Fruit fly (Drosophila melanogaster) whole organism, embryonic: Measurements from ENCODE around the gene Jhbp2.

Experiments
- Adf1 ChIP-seq: fragments of 200-800 bp; sonication (Bioruptor generic); IDR thresholded peaks from 2 replicates; pipeline ENCODE4 v1.3.6; 2022; ENCODE audit warnings: missing biosample characterization, missing genetic modification characterization
- Awh ChIP-seq: fragments of 200-800 bp; sonication (Bioruptor generic); IDR thresholded peaks from 2 replicates; pipeline ENCODE4, ENCODE4 v1.3.6; 2022; ENCODE audit warnings: missing biosample characterization, missing genetic modification characterization
- CG10267 ChIP-seq: fragments of 200-800 bp; sonication (Bioruptor generic); optimal IDR thresholded peaks from 2 replicates; lab custom pipeline; 2018; ENCODE audit warnings: missing biosample characterization, mild to moderate bottlenecking, missing genetic modification characterization, moderate library complexity
- CG10462 ChIP-seq: fragments of 200-800 bp; sonication (Bioruptor generic); optimal IDR thresholded peaks from 2 replicates; lab custom pipeline; 2016; ENCODE audit warnings: missing biosample characterization, missing genetic modification characterization
- CG11398 ChIP-seq: fragments of 200-800 bp; sonication (Bioruptor generic); optimal IDR thresholded peaks from 2 replicates; lab custom pipeline; 2016; ENCODE audit warnings: missing biosample characterization, missing genetic modification characterization
- CG11696 ChIP-seq: fragments of 200-800 bp; sonication (Bioruptor generic); IDR thresholded peaks from 2 replicates; pipeline ENCODE4 v1.3.6; 2022; ENCODE audit warnings: missing biosample characterization, missing genetic modification characterization
- CG12104 ChIP-seq: fragments of 200-800 bp; sonication (Bioruptor generic); optimal IDR thresholded peaks from 3 replicates; lab custom pipeline; 2016; ENCODE audit warnings: missing biosample characterization, missing genetic modification characterization
- CG12219 ChIP-seq: fragments of 200-800 bp; sonication (Bioruptor generic); optimal IDR thresholded peaks from 3 replicates; lab custom pipeline; 2018; ENCODE audit warnings: missing biosample characterization, mild to moderate bottlenecking, missing genetic modification characterization
- CG13894 ChIP-seq: fragments of 200-800 bp; sonication (Bioruptor generic); optimal IDR thresholded peaks from 3 replicates; lab custom pipeline; 2018; ENCODE audit warnings: missing biosample characterization, mild to moderate bottlenecking, missing genetic modification characterization, moderate library complexity
- CG15269 ChIP-seq: fragments of 200-800 bp; sonication (Bioruptor generic); optimal IDR thresholded peaks from 2 replicates; lab custom pipeline; 2018; ENCODE audit warnings: missing biosample characterization, mild to moderate bottlenecking, missing genetic modification characterization, moderate library complexity
- CG15696 ChIP-seq: fragments of 200-800 bp; sonication (Bioruptor generic); optimal IDR thresholded peaks from 2 replicates; lab custom pipeline; 2019; ENCODE audit warnings: missing biosample characterization, mild to moderate bottlenecking, missing genetic modification characterization, moderate library complexity
- CG17328 ChIP-seq: fragments of 200-800 bp; sonication (Bioruptor generic); IDR thresholded peaks from 2 replicates; pipeline ENCODE4 v1.3.6; 2022; ENCODE audit warnings: missing biosample characterization, missing genetic modification characterization
- CG17361 ChIP-seq: fragments of 200-800 bp; sonication (Bioruptor generic); IDR thresholded peaks from 3 replicates; pipeline ENCODE4 v1.3.6; 2022; ENCODE audit warnings: missing biosample characterization, missing genetic modification characterization
- CG17385 ChIP-seq: fragments of 200-800 bp; sonication (Bioruptor generic); optimal IDR thresholded peaks from 3 replicates; lab custom pipeline; 2018; ENCODE audit warnings: missing biosample characterization, mild to moderate bottlenecking, missing genetic modification characterization
- CG2712 ChIP-seq: fragments of 200-800 bp; optimal IDR thresholded peaks from 3 replicates; lab custom pipeline; 2019; ENCODE audit warnings: missing biosample characterization, mild to moderate bottlenecking, missing genetic modification characterization, moderate library complexity
- CG30431 ChIP-seq: fragments of 200-800 bp; sonication (Bioruptor generic); optimal IDR thresholded peaks from 2 replicates; lab custom pipeline; 2017; ENCODE audit warnings: missing biosample characterization, missing genetic modification characterization
- CG33213 ChIP-seq: fragments of 200-800 bp; sonication (Bioruptor generic); optimal IDR thresholded peaks from 3 replicates; lab custom pipeline; 2016; ENCODE audit warnings: missing biosample characterization, missing genetic modification characterization
- CG3995 ChIP-seq: fragments of 200-800 bp; sonication (Bioruptor generic); optimal IDR thresholded peaks from 3 replicates; lab custom pipeline; 2016; ENCODE audit warnings: missing biosample characterization, missing genetic modification characterization
- CG42726 ChIP-seq: fragments of 200-800 bp; sonication (Bioruptor generic); IDR thresholded peaks from 2 replicates; pipeline ENCODE4 v1.3.6; 2022; ENCODE audit warnings: missing biosample characterization, missing genetic modification characterization; ENCODE audit not compliant: partially characterized antibody
- CG4282 ChIP-seq: fragments of 200-800 bp; sonication (Bioruptor generic); optimal IDR thresholded peaks from 2 replicates; lab custom pipeline; 2016; ENCODE audit warnings: missing biosample characterization, missing genetic modification characterization
- CG7987 ChIP-seq: fragments of 200-800 bp; sonication (Bioruptor generic); optimal IDR thresholded peaks from 2 replicates; lab custom pipeline; 2018; ENCODE audit warnings: missing biosample characterization, mild to moderate bottlenecking, missing genetic modification characterization, moderate library complexity
- CG8089 ChIP-seq: fragments of 200-800 bp; sonication (Bioruptor generic); optimal IDR thresholded peaks from 3 replicates; lab custom pipeline; 2016; ENCODE audit warnings: missing biosample characterization, missing genetic modification characterization
- CG9437 ChIP-seq: fragments of 200-800 bp; sonication (Bioruptor generic); optimal IDR thresholded peaks from 2 replicates; lab custom pipeline; 2018; ENCODE audit warnings: missing biosample characterization, mild to moderate bottlenecking, missing genetic modification characterization
- CG9876 ChIP-seq: fragments of 200-800 bp; sonication (Bioruptor generic); optimal IDR thresholded peaks from 2 replicates; lab custom pipeline; 2016; ENCODE audit warnings: missing biosample characterization, missing genetic modification characterization
- Camta ChIP-seq: fragments of 200-800 bp; sonication (Bioruptor generic); optimal IDR thresholded peaks from 2 replicates; lab custom pipeline; 2016; ENCODE audit warnings: missing biosample characterization, missing genetic modification characterization
- Dbx ChIP-seq: fragments of 200-800 bp; sonication (Bioruptor generic); IDR thresholded peaks from 3 replicates; pipeline ENCODE4 v1.3.6; 2022; ENCODE audit warnings: missing biosample characterization, missing genetic modification characterization
- H2.0 ChIP-seq: fragments of 200-800 bp; sonication (Bioruptor generic); IDR thresholded peaks from 2 replicates; pipeline ENCODE4 v1.3.6; 2022; ENCODE audit warnings: missing biosample characterization, missing genetic modification characterization
- HLHmδ ChIP-seq: fragments of 200-800 bp; sonication (Bioruptor generic); optimal IDR thresholded peaks from 2 replicates; lab custom pipeline; 2018; ENCODE audit warnings: missing biosample characterization, mild to moderate bottlenecking, missing genetic modification characterization, moderate library complexity
- Hr51 ChIP-seq, 2 experiments: fragments of 200-800 bp; sonication (Bioruptor generic); optimal IDR thresholded peaks; 2 replicates in 1 of 2; 3 replicates in 1 of 2; lab custom pipeline; 2016 to 2018; ENCODE audit warnings: missing biosample characterization in 2 of 2, missing genetic modification characterization in 2 of 2, mild to moderate bottlenecking in 1 of 2, moderate library complexity in 1 of 2
- Max ChIP-seq: fragments of 200-800 bp; sonication (Bioruptor generic); optimal IDR thresholded peaks from 2 replicates; lab custom pipeline; 2016; ENCODE audit warnings: missing biosample characterization, mild to moderate bottlenecking, missing genetic modification characterization
- Med ChIP-seq: fragments of 200-800 bp; sonication (Bioruptor generic); peaks from one replicate; lab custom pipeline; 2016; ENCODE audit warnings: missing biosample characterization, missing genetic modification characterization, mild to moderate bottlenecking, inconsistent platforms, moderate library complexity
- ash1 ChIP-seq: fragments of 200-800 bp; sonication (Bioruptor generic); optimal IDR thresholded peaks from 2 replicates; lab custom pipeline; 2018; ENCODE audit warnings: missing biosample characterization, mild to moderate bottlenecking, missing genetic modification characterization
- crol ChIP-seq: fragments of 200-800 bp; sonication (Bioruptor generic); IDR thresholded peaks from 2 replicates; pipeline ENCODE4 v1.3.6; 2022; ENCODE audit warnings: missing biosample characterization, missing genetic modification characterization
- da ChIP-seq: fragments of 200-800 bp; sonication (Bioruptor generic); optimal IDR thresholded peaks from 2 replicates; lab custom pipeline; 2016; ENCODE audit warnings: missing biosample characterization, missing genetic modification characterization
- dm ChIP-seq: fragments of 200-800 bp; sonication (Bioruptor generic); optimal IDR thresholded peaks from 3 replicates; lab custom pipeline; 2016; ENCODE audit warnings: missing biosample characterization, missing genetic modification characterization
- gcm ChIP-seq: fragments of 200-800 bp; sonication (Bioruptor generic); optimal IDR thresholded peaks from 2 replicates; lab custom pipeline; 2019; ENCODE audit warnings: missing biosample characterization, mild to moderate bottlenecking, missing genetic modification characterization, moderate library complexity
- inv ChIP-seq: fragments of 200-800 bp; sonication (Bioruptor generic); IDR thresholded peaks from 2 replicates; pipeline ENCODE4 v1.3.6; 2022; ENCODE audit warnings: missing biosample characterization, missing genetic modification characterization; ENCODE audit not compliant: partially characterized antibody
- ken ChIP-seq: fragments of 200-800 bp; sonication (Bioruptor generic); IDR thresholded peaks from 3 replicates; pipeline ENCODE4 v1.3.6; 2022; ENCODE audit warnings: missing biosample characterization, missing genetic modification characterization
- lilli ChIP-seq: fragments of 200-800 bp; sonication (Bioruptor generic); optimal IDR thresholded peaks from 3 replicates; lab custom pipeline; 2016; ENCODE audit warnings: missing biosample characterization, missing genetic modification characterization
- maf-S ChIP-seq: fragments of 200-800 bp; sonication (Bioruptor generic); optimal IDR thresholded peaks from 2 replicates; lab custom pipeline; 2016; ENCODE audit warnings: missing biosample characterization, missing genetic modification characterization
- nerfin-1 ChIP-seq: fragments of 200-800 bp; sonication (Bioruptor generic); optimal IDR thresholded peaks from 3 replicates; lab custom pipeline; 2019; ENCODE audit warnings: missing biosample characterization, mild to moderate bottlenecking, missing genetic modification characterization, moderate library complexity
- nerfin-2 ChIP-seq: fragments of 200-800 bp; sonication (Bioruptor generic); IDR thresholded peaks from 2 replicates; pipeline ENCODE4 v1.3.6; 2022; ENCODE audit warnings: missing biosample characterization, missing genetic modification characterization; ENCODE audit not compliant: partially characterized antibody
- nom ChIP-seq: fragments of 200-800 bp; sonication (Bioruptor generic); optimal IDR thresholded peaks from 2 replicates; lab custom pipeline; 2017; ENCODE audit warnings: missing biosample characterization, missing genetic modification characterization, mild to moderate bottlenecking, moderate library complexity, missing genetic modification reagents
- pb ChIP-seq: fragments of 200-800 bp; sonication (Bioruptor generic); optimal IDR thresholded peaks from 3 replicates; lab custom pipeline; 2016; ENCODE audit warnings: missing biosample characterization, missing genetic modification characterization
- pros ChIP-seq: fragments of 200-800 bp; sonication (Bioruptor generic); optimal IDR thresholded peaks from 3 replicates; lab custom pipeline; 2019; ENCODE audit warnings: missing biosample characterization, mild to moderate bottlenecking, missing genetic modification characterization, moderate library complexity
- rib ChIP-seq: fragments of 200-800 bp; sonication (Bioruptor generic); IDR thresholded peaks from 2 replicates; pipeline ENCODE4 v1.3.6; 2022; ENCODE audit warnings: missing biosample characterization, missing genetic modification characterization
- row ChIP-seq: fragments of 200-800 bp; sonication (Bioruptor generic); IDR thresholded peaks from 3 replicates; pipeline ENCODE4 v1.3.6; 2022; ENCODE audit warnings: missing biosample characterization, missing genetic modification characterization
- run ChIP-seq: fragments of 200-800 bp; sonication (Bioruptor generic); optimal IDR thresholded peaks from 3 replicates; lab custom pipeline; 2018; ENCODE audit warnings: missing biosample characterization, mild to moderate bottlenecking, missing genetic modification characterization
- wdn ChIP-seq: fragments of 200-800 bp; sonication (Bioruptor generic); IDR thresholded peaks from 2 replicates; pipeline ENCODE4 v1.3.6; 2022; ENCODE audit warnings: missing biosample characterization, missing genetic modification characterization
- wor ChIP-seq: fragments of 200-800 bp; sonication (Bioruptor generic); IDR thresholded peaks from 2 replicates; pipeline ENCODE4 v1.3.6; 2022; ENCODE audit warnings: missing biosample characterization, missing genetic modification characterization

Gene Jhbp2

DNA sequence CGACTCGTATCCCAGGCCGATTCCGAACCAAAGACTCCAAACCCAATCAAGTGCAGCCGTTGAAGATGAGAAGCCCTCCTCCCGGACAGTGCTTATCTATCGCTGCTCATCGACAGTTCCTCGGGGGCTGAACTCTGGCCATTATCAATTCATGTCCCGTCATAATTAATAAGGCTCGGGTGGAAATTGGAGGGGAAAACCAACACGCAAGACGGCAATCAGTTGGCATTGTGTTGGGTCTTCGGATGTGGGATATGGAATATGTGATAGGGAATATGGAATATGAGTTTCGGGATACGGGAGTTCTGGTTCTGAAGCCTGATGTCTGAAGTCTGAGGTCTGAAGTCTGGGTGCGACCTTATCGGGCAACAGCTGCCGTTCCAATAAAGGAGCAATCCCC lies 32.2 kb upstream of the Jhbp2 start (continued):
- peak; percentile 86 for TF ChIP-seq CG13894 (tag; lab: Kevin White, UChicago)
- TF ChIP-seq HLHmδ (GFP tag; lab: Kevin White, UChicago): peak; percentile 22
- no peak for TF ChIP-seq lilli (GFP tag; lab: Kevin White, UChicago)
- TF ChIP-seq CG9437 (GFP tag; lab: Kevin White, UChicago): no peak
- TF ChIP-seq row (GFP tag; lab: Robert Waterston, UW): no peak
- TF ChIP-seq dm: no peak
- TF ChIP-seq Awh: peak; percentile 35; the same call in 1 of the 2 replicates
- no peak for TF ChIP-seq ash1 (GFP tag; lab: Kevin White, UChicago)
- TF ChIP-seq CG15696 (tag; lab: Kevin White, UChicago): no peak
- no peak for TF ChIP-seq H2.0 (GFP tag; lab: Robert Waterston, UW)
- TF ChIP-seq nom: peak; percentile 20
- TF ChIP-seq wor (GFP tag; lab: Robert Waterston, UW): no peak
- TF ChIP-seq CG12104: no peak
- peak; percentile 29 for TF ChIP-seq pros
- no peak for TF ChIP-seq pb (GFP tag; lab: Kevin White, UChicago)
- no peak for TF ChIP-seq Max (GFP tag; lab: Kevin White, UChicago)
- TF ChIP-seq CG42726: no peak
- TF ChIP-seq gcm (GFP tag; lab: Kevin White, UChicago): peak; percentile 28
- TF ChIP-seq Camta (GFP tag; lab: Kevin White, UChicago): no peak
- TF ChIP-seq ken: no peak
- TF ChIP-seq CG8089 (GFP tag; lab: Kevin White, UChicago): no peak
- no peak for TF ChIP-seq nerfin-1 (tag; lab: Kevin White, UChicago)
- TF ChIP-seq CG12219 (GFP tag; lab: Kevin White, UChicago): no peak
- no peak for TF ChIP-seq inv (GFP tag; lab: Robert Waterston, UW)

DNA sequence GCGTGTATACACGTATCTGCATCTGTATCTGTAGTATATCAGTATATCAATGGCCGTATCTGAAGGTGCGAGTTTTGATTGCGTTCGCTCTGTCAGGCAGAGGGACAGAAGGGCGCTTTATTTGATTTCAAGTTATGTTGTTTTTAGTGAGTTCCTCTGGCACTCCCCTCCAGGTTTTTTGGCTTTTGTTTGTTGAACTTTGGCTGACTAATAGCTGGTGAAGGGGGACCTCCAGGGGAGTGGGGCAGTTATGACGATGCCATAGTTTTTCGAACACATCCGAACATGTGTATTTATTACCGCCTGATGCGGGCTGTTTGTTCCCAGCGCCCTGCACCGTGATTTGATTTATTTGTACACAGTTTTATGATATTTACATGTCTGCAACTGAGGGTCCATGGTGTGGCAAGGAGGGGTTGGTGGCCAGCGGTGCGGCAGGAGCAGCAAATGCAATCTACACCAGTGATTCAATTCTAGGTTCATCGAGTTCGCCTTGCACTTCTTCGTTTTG lies 31.1 kb upstream of the Jhbp2 start:
- peak; percentile 85 for TF ChIP-seq CG15696 (tag; lab: Kevin White, UChicago)
- peak; percentile 39 for TF ChIP-seq CG2712
- peak; percentile 39; the same call in 1 of the 2 replicates for TF ChIP-seq CG17328
- peak; percentile 45 for TF ChIP-seq CG30431
- no peak for TF ChIP-seq row (GFP tag; lab: Robert Waterston, UW)
- peak; percentile 98 for TF ChIP-seq crol (GFP tag; lab: Robert Waterston, UW)
- TF ChIP-seq Adf1 (GFP tag; lab: Robert Waterston, UW): no peak
- TF ChIP-seq Med: peak; percentile 84
- peak; percentile 76 for TF ChIP-seq CG11398 (GFP tag; lab: Kevin White, UChicago)
- TF ChIP-seq CG10267 (tag; lab: Kevin White, UChicago): peak; percentile 27
- TF ChIP-seq CG17361 (GFP tag; lab: Robert Waterston, UW): peak; percentile 34; the same call in 1 of the 3 replicates
- peak; percentile 15 to 17 for TF ChIP-seq Hr51 (GFP tag; optimal IDR thresholded peaks at IDR 0.05; lab: Kevin White, UChicago)
- peak; percentile 52 for TF ChIP-seq CG15269 (tag; lab: Kevin White, UChicago)
- 0 out of 3 replicates have a peak, but pooled peaks have one; percentile 41 for TF ChIP-seq Dbx
- TF ChIP-seq CG9876 (GFP tag; lab: Kevin White, UChicago): peak; percentile 4
- no peak for TF ChIP-seq CG3995 (GFP tag; lab: Kevin White, UChicago)
- no peak for TF ChIP-seq nerfin-2
- no peak for TF ChIP-seq maf-S (GFP tag; lab: Kevin White, UChicago)
- no peak for TF ChIP-seq CG4282 (GFP tag; lab: Kevin White, UChicago)
- no peak for TF ChIP-seq CG10462 (GFP tag; lab: Kevin White, UChicago)
- TF ChIP-seq run: peak; percentile 56
- 0 out of 2 replicates have a peak, but pooled peaks have one; percentile 32 for TF ChIP-seq CG11696 (GFP tag; lab: Robert Waterston, UW)
- 0 out of 2 replicates have a peak, but pooled peaks have one; percentile 10 for TF ChIP-seq H2.0 (GFP tag; lab: Robert Waterston, UW)
- TF ChIP-seq CG17385: peak; percentile 39
- no peak for TF ChIP-seq da (GFP tag; lab: Kevin White, UChicago)
- TF ChIP-seq CG8089 (GFP tag; lab: Kevin White, UChicago): peak; percentile 24
- TF ChIP-seq wdn (GFP tag; lab: Robert Waterston, UW): no peak
- peak; percentile 40 for TF ChIP-seq CG7987 (GFP tag; lab: Kevin White, UChicago)
- no peak for TF ChIP-seq CG33213 (GFP tag; lab: Kevin White, UChicago)
- no peak for TF ChIP-seq rib (GFP tag; lab: Robert Waterston, UW)
